Fruit fly (Drosophila melanogaster) whole organism, embryonic: ENCODE data around the gene CG13384.

Source experiments
- BEAF-32 ChIP-seq: fragments of 200-800 bp; sonication (Bioruptor generic); optimal IDR thresholded peaks from 3 replicates; lab custom pipeline; 2017; ENCODE audit warnings: missing biosample characterization, missing genetic modification characterization, mild to moderate bottlenecking, moderate library complexity, missing genetic modification reagents
- Bteb2 ChIP-seq: fragments of 200-800 bp; sonication (Bioruptor generic); optimal IDR thresholded peaks from 2 replicates; lab custom pipeline; 2016; ENCODE audit warnings: missing biosample characterization, missing genetic modification characterization
- CG10462 ChIP-seq: fragments of 200-800 bp; sonication (Bioruptor generic); optimal IDR thresholded peaks from 2 replicates; lab custom pipeline; 2016; ENCODE audit warnings: missing biosample characterization, missing genetic modification characterization
- CG11093 ChIP-seq: fragments of 200-800 bp; sonication (Bioruptor generic); IDR thresholded peaks from 3 replicates; pipeline ENCODE4 v1.3.6; 2022; ENCODE audit warnings: missing biosample characterization, missing genetic modification characterization
- CG11560 ChIP-seq: fragments of 200-800 bp; sonication (Bioruptor generic); IDR thresholded peaks from 3 replicates; pipeline ENCODE4 v1.3.6; 2022; ENCODE audit warnings: missing biosample characterization, missing genetic modification characterization
- CG12219 ChIP-seq: fragments of 200-800 bp; sonication (Bioruptor generic); optimal IDR thresholded peaks from 3 replicates; lab custom pipeline; 2018; ENCODE audit warnings: missing biosample characterization, mild to moderate bottlenecking, missing genetic modification characterization
- CG12236 ChIP-seq: fragments of 200-800 bp; sonication (Bioruptor generic); optimal IDR thresholded peaks from 2 replicates; lab custom pipeline; 2016; ENCODE audit warnings: missing biosample characterization, missing genetic modification characterization
- CG14014 ChIP-seq: fragments of 200-800 bp; sonication (Bioruptor generic); IDR thresholded peaks from 2 replicates; pipeline ENCODE4 v1.3.6; 2022; ENCODE audit warnings: missing biosample characterization, missing genetic modification characterization
- CG14965 ChIP-seq: fragments of 200-800 bp; sonication (Bioruptor generic); optimal IDR thresholded peaks from 2 replicates; lab custom pipeline; 2016; ENCODE audit warnings: missing biosample characterization, missing genetic modification characterization, borderline replicate concordance
- CG17568 ChIP-seq: fragments of 200-800 bp; sonication (Bioruptor generic); optimal IDR thresholded peaks from 2 replicates; lab custom pipeline; 2018; ENCODE audit warnings: missing biosample characterization, mild to moderate bottlenecking, missing genetic modification characterization, moderate library complexity
- CG2202 ChIP-seq: fragments of 200-800 bp; sonication (Bioruptor generic); optimal IDR thresholded peaks from 2 replicates; lab custom pipeline; 2018; ENCODE audit warnings: missing biosample characterization, mild to moderate bottlenecking, missing genetic modification characterization
- CG31365 ChIP-seq: fragments of 200-800 bp; sonication (Bioruptor generic); optimal IDR thresholded peaks from 2 replicates; lab custom pipeline; 2018; ENCODE audit warnings: missing biosample characterization, mild to moderate bottlenecking, missing genetic modification characterization
- CG31388 ChIP-seq: fragments of 200-800 bp; sonication (Bioruptor generic); optimal IDR thresholded peaks from 2 replicates; lab custom pipeline; 2016; ENCODE audit warnings: missing biosample characterization, missing genetic modification characterization
- CG3163 ChIP-seq: fragments of 200-800 bp; sonication (Bioruptor generic); optimal IDR thresholded peaks from 3 replicates; lab custom pipeline; 2016; ENCODE audit warnings: missing biosample characterization, missing genetic modification characterization
- CG4360 ChIP-seq: fragments of 200-800 bp; sonication (Bioruptor generic); IDR thresholded peaks from 2 replicates; pipeline ENCODE4 v1.3.6; 2022; ENCODE audit warnings: missing biosample characterization, missing genetic modification characterization
- CG7928 ChIP-seq: fragments of 200-800 bp; sonication (Bioruptor generic); optimal IDR thresholded peaks from 2 replicates; lab custom pipeline; 2017; ENCODE audit warnings: missing biosample characterization, mild to moderate bottlenecking, missing genetic modification characterization
- CG8924 ChIP-seq: fragments of 200-800 bp; optimal IDR thresholded peaks from 3 replicates; lab custom pipeline; 2019; ENCODE audit warnings: missing biosample characterization, mild to moderate bottlenecking, missing genetic modification characterization, moderate library complexity
- Chrac-16 ChIP-seq: fragments of 200-800 bp; sonication (Bioruptor generic); optimal IDR thresholded peaks from 3 replicates; lab custom pipeline; 2016; ENCODE audit warnings: missing biosample characterization, missing genetic modification characterization
- CrebB ChIP-seq: fragments of 200-800 bp; sonication (Bioruptor generic); optimal IDR thresholded peaks from 3 replicates; lab custom pipeline; 2018; ENCODE audit warnings: missing biosample characterization, mild to moderate bottlenecking, missing genetic modification characterization
- Dbx ChIP-seq: fragments of 200-800 bp; sonication (Bioruptor generic); IDR thresholded peaks from 3 replicates; pipeline ENCODE4 v1.3.6; 2022; ENCODE audit warnings: missing biosample characterization, missing genetic modification characterization
- Dek ChIP-seq: fragments of 200-800 bp; sonication (Bioruptor generic); optimal IDR thresholded peaks from 3 replicates; lab custom pipeline; 2019; ENCODE audit warnings: missing biosample characterization, mild to moderate bottlenecking, missing genetic modification characterization, moderate library complexity
- Dip3 ChIP-seq: fragments of 200-800 bp; sonication (Bioruptor generic); optimal IDR thresholded peaks from 3 replicates; lab custom pipeline; 2016; ENCODE audit warnings: missing biosample characterization, missing genetic modification characterization
- E2f2 ChIP-seq: fragments of 200-800 bp; sonication (Bioruptor generic); IDR thresholded peaks from 2 replicates; pipeline ENCODE4 v1.3.6; 2022; ENCODE audit warnings: missing biosample characterization, missing genetic modification characterization
- GATAe ChIP-seq: fragments of 200-800 bp; sonication (Bioruptor generic); conservative IDR thresholded peaks from 2 replicates; pipeline ENCODE4 v1.3.6; 2022; ENCODE audit warnings: missing biosample characterization, missing genetic modification characterization
- HLH4C ChIP-seq: fragments of 200-800 bp; sonication (Bioruptor generic); IDR thresholded peaks from 3 replicates; pipeline ENCODE4 v1.3.6; 2022; ENCODE audit warnings: missing biosample characterization, missing genetic modification characterization; ENCODE audit not compliant: partially characterized antibody
- NC2β ChIP-seq: fragments of 200-800 bp; sonication (Bioruptor generic); optimal IDR thresholded peaks from 2 replicates; lab custom pipeline; 2016; ENCODE audit warnings: missing biosample characterization, missing genetic modification characterization
- Nf-YA ChIP-seq: fragments of 200-800 bp; sonication (Bioruptor generic); IDR thresholded peaks from 2 replicates; pipeline ENCODE4 v1.3.6; 2022; ENCODE audit warnings: missing biosample characterization, missing genetic modification characterization
- Sox100B ChIP-seq: fragments of 200-800 bp; sonication (Bioruptor generic); optimal IDR thresholded peaks from 3 replicates; lab custom pipeline; 2018; ENCODE audit warnings: missing biosample characterization, mild to moderate bottlenecking, missing genetic modification characterization
- Taf1 ChIP-seq: fragments of 200-800 bp; sonication (Bioruptor generic); IDR thresholded peaks from 2 replicates; pipeline ENCODE4 v1.3.6; 2022; ENCODE audit warnings: missing biosample characterization, missing genetic modification characterization
- ab ChIP-seq: fragments of 200-800 bp; sonication (Bioruptor generic); optimal IDR thresholded peaks from 2 replicates; lab custom pipeline; 2016; ENCODE audit warnings: missing biosample characterization, missing genetic modification characterization
- cad ChIP-seq: fragments of >200 bp; optimal IDR thresholded peaks from 2 replicates; lab custom pipeline; 2017; ENCODE audit warnings: missing biosample characterization, missing genetic modification characterization
- croc ChIP-seq: fragments of 200-800 bp; sonication (Bioruptor generic); conservative IDR thresholded peaks from 3 replicates; pipeline ENCODE4 v1.3.6; 2022; ENCODE audit warnings: missing biosample characterization, missing genetic modification characterization
- dpn ChIP-seq, 2 experiments: fragments of 200-800 bp; sonication (Bioruptor generic); optimal IDR thresholded peaks; 3 replicates each; lab custom pipeline; 2016; ENCODE audit warnings: missing biosample characterization in 2 of 2, missing genetic modification characterization in 2 of 2
- ewg ChIP-seq: fragments of 200-800 bp; sonication (Bioruptor generic); optimal IDR thresholded peaks from 3 replicates; lab custom pipeline; 2017; ENCODE audit warnings: mild to moderate bottlenecking, missing biosample characterization, missing genetic modification reagents, missing genetic modification characterization
- fd3F ChIP-seq: fragments of 200-800 bp; sonication (Bioruptor generic); optimal IDR thresholded peaks from 2 replicates; lab custom pipeline; 2018; ENCODE audit warnings: missing biosample characterization, mild to moderate bottlenecking, missing genetic modification characterization, moderate library complexity
- gcm2 ChIP-seq: fragments of 200-800 bp; sonication (Bioruptor generic); optimal IDR thresholded peaks from 2 replicates; lab custom pipeline; 2016; ENCODE audit warnings: missing biosample characterization, missing genetic modification characterization
- gsb-n ChIP-seq: fragments of 200-800 bp; sonication (Bioruptor generic); optimal IDR thresholded peaks from 3 replicates; lab custom pipeline; 2018; ENCODE audit warnings: missing biosample characterization, mild to moderate bottlenecking, missing genetic modification characterization
- ham ChIP-seq: fragments of 200-800 bp; sonication (Bioruptor generic); IDR thresholded peaks from 2 replicates; pipeline ENCODE4 v1.3.6; 2022; ENCODE audit warnings: missing biosample characterization, missing genetic modification characterization
- lmd ChIP-seq: fragments of 200-800 bp; sonication (Bioruptor generic); IDR thresholded peaks from 2 replicates; pipeline ENCODE4 v1.3.6; 2022; ENCODE audit warnings: missing biosample characterization, missing genetic modification characterization
- org-1 ChIP-seq: fragments of 200-800 bp; sonication (Bioruptor generic); optimal IDR thresholded peaks from 2 replicates; lab custom pipeline; 2017; ENCODE audit warnings: missing biosample characterization, missing genetic modification characterization
- pan ChIP-seq, 4 experiments: fragments of >200 bp in 3 of 4; fragments of 200-800 bp in 1 of 4; sonication (Bioruptor generic) in 1 of 4; optimal IDR thresholded peaks in 3 of 4; IDR thresholded peaks in 1 of 4; 2 replicates each; pipeline versions ENCODE4 v1.3.6 to Lab custom; 2017 to 2022; ENCODE audit warnings: missing biosample characterization in 2 of 4, missing genetic modification characterization in 2 of 4, mixed read lengths in 1 of 4
- schlank ChIP-seq: fragments of 200-800 bp; sonication (Bioruptor generic); optimal IDR thresholded peaks from 2 replicates; lab custom pipeline; 2018; ENCODE audit warnings: missing biosample characterization, mild to moderate bottlenecking, missing genetic modification characterization
- sim ChIP-seq: fragments of 200-800 bp; sonication (Bioruptor generic); IDR thresholded peaks from 2 replicates; pipeline ENCODE4 v1.3.6; 2022; ENCODE audit warnings: missing biosample characterization, missing genetic modification characterization
- sqz ChIP-seq: fragments of 200-800 bp; sonication (Bioruptor generic); optimal IDR thresholded peaks from 3 replicates; lab custom pipeline; 2018; ENCODE audit warnings: missing biosample characterization, mild to moderate bottlenecking, missing genetic modification characterization
- ssp ChIP-seq: fragments of 200-800 bp; sonication (Bioruptor generic); IDR thresholded peaks from 2 replicates; pipeline ENCODE4 v1.3.6; 2022; ENCODE audit warnings: missing biosample characterization, missing genetic modification characterization
- tll ChIP-seq, 2 experiments: fragments of 200-800 bp in 1 of 2; fragments of >200 bp in 1 of 2; sonication (Bioruptor generic) in 1 of 2; optimal IDR thresholded peaks; 2 replicates each; lab custom pipeline; 2017 to 2019; ENCODE audit warnings: missing biosample characterization in 2 of 2, missing genetic modification characterization in 2 of 2, mild to moderate bottlenecking in 1 of 2, moderate library complexity in 1 of 2
- trh ChIP-seq: fragments of 200-800 bp; sonication (Bioruptor generic); optimal IDR thresholded peaks from 2 replicates; lab custom pipeline; 2016; ENCODE audit warnings: missing biosample characterization, missing genetic modification characterization
- vvl ChIP-seq: fragments of 200-800 bp; sonication (Bioruptor generic); IDR thresholded peaks from 2 replicates; pipeline ENCODE4 v1.3.6; 2022; ENCODE audit warnings: missing biosample characterization, missing genetic modification characterization
- wdn ChIP-seq: fragments of 200-800 bp; sonication (Bioruptor generic); IDR thresholded peaks from 2 replicates; pipeline ENCODE4 v1.3.6; 2022; ENCODE audit warnings: missing biosample characterization, missing genetic modification characterization

The CG13384 gene

DNA sequence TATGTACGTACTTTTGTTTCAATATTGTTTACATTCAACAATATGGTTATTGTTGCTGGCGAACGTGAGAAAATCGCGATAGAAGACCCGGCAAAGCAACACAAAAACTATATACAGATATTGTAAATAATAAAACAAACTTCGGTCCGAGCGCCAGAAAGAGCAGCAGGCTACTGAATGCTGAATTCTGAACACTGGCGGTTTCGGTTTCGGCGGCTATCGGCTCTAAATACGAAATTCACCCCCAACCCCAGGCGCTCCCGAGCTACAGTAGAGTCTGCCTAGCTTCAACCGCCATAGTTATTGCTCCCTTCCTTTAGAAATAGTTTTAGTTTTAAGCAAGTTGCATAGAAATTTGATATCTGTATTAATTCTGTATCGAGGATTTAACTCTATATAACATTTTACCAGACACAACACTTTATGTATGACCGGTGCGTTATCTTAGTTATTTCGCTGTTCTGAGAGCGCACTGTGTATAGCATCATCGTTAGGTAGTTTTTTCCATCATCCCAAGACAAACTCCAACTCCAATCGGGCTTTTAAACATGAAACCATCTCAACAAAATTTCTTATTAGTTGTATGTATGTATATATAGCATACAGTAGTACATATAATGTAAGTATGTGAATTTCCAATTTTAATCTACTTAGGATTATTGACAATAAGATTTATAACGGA, 21.8 kb upstream of the CG13384 start, which contains the start of gene CG7627 (continued):
- TF ChIP-seq CG4360 (0 out of 2 replicates have a peak, but pooled peaks have one; percentile 23), Bteb2 (GFP tag; lab: Kevin White, UChicago) (peak; percentile 10), CG11560 (tag; lab: Robert Waterston, UW) (peak; percentile 63; the same call in 2 of the 3 replicates), GATAe (GFP tag; lab: Robert Waterston, UW) (peak; percentile 38; the same call in 1 of the 2 replicates), ham (GFP tag; lab: Robert Waterston, UW) (no peak), ewg (GFP tag; lab: Kevin White, UChicago) (peak; percentile 47), gcm2 (GFP tag; lab: Kevin White, UChicago) (peak; percentile 57), E2f2 (GFP tag; lab: Robert Waterston, UW) (no peak), Dek (peak; percentile 65), CG31388 (no peak), gsb-n (peak; percentile 19), schlank (tag; lab: Kevin White, UChicago) (peak; percentile 64), BEAF-32 (no peak), vvl (GFP tag; lab: Robert Waterston, UW) (peak; percentile 83), CG11093 (GFP tag; lab: Robert Waterston, UW) (peak; percentile 63; the same call in 1 of the 3 replicates), pan (optimal IDR thresholded peaks at IDR 0.05; lab: Kevin White, UChicago) (no peak), pan (GFP tag; optimal IDR thresholded peaks at IDR 0.05 in 1 of 2, IDR thresholded peaks at IDR 0.05 in 1 of 2) (peak in 1 of 2 experiments; percentile 83), NC2β (GFP tag; lab: Kevin White, UChicago) (peak; percentile 49), CG17568 (GFP tag; lab: Kevin White, UChicago) (peak; percentile 45), CG8924 (tag; lab: Kevin White, UChicago) (peak; percentile 61), CG12236 (no peak), org-1 (peak; percentile 59), Taf1 (GFP tag; lab: Robert Waterston, UW) (peak; percentile 69), dpn (GFP tag; optimal IDR thresholded peaks at IDR 0.05; lab: Kevin White, UChicago) (peak; percentile 67 to 77), croc (GFP tag; lab: Robert Waterston, UW) (peak; percentile 69), fd3F (peak; percentile 60), Sox100B (GFP tag; lab: Kevin White, UChicago) (peak; percentile 79), CG7928 (GFP tag; lab: Kevin White, UChicago) (peak; percentile 49), Chrac-16 (GFP tag; lab: Kevin White, UChicago) (peak; percentile 62), CG10462 (GFP tag; lab: Kevin White, UChicago) (peak; percentile 45), HLH4C (GFP tag; lab: Robert Waterston, UW) (no peak), Dbx (GFP tag; lab: Robert Waterston, UW) (peak; percentile 85), Dip3 (GFP tag; lab: Kevin White, UChicago) (peak; percentile 73), lmd (GFP tag; lab: Robert Waterston, UW) (peak; percentile 85), CG14014 (GFP tag; lab: Robert Waterston, UW) (peak; percentile 71), ab (GFP tag; lab: Kevin White, UChicago) (peak; percentile 72), CrebB (tag; lab: Kevin White, UChicago) (peak; percentile 64), CG31365 (peak; percentile 59), CG14965 (GFP tag; lab: Kevin White, UChicago) (no peak), sim (GFP tag; lab: Robert Waterston, UW) (peak; percentile 57), Nf-YA (peak; percentile 53; the same call in 1 of the 2 replicates), ssp (GFP tag; lab: Robert Waterston, UW) (peak; percentile 58), wdn (peak; percentile 58), cad (GFP tag; lab: Kevin White, UChicago) (no peak), sqz (GFP tag; lab: Kevin White, UChicago) (peak; percentile 53), CG12219 (GFP tag; lab: Kevin White, UChicago) (peak; percentile 73), CG3163 (peak; percentile 40), tll (GFP tag; optimal IDR thresholded peaks at IDR 0.05; lab: Kevin White, UChicago) (no peak), CG2202 (tag; lab: Kevin White, UChicago) (no peak), trh (GFP tag; lab: Kevin White, UChicago) (peak; percentile 34)
